Worm (Caenorhabditis elegans) whole organism, L4 larva: Measurements from ENCODE around the gene cest-13.
A peak's percentile ranks its signal among the peaks of the same experiment; 100 is the strongest.

ENCODE experiments used
- F37D6.2 ChIP-seq: sonication (generic microtip); optimal IDR thresholded peaks from 2 replicates; lab custom pipeline; 2016; ENCODE audit warnings: mild to moderate bottlenecking, missing genetic modification characterization, missing compliant biosample characterization
- F44E2.7 ChIP-seq: fragments of 200-800 bp; sonication (Bioruptor generic); IDR thresholded peaks from 2 replicates; pipeline ENCODE4 v2.1.2; 2022; ENCODE audit warnings: missing genetic modification characterization, missing compliant biosample characterization
- R02D3.7 ChIP-seq: fragments of 150-350 bp; sonication (generic microtip); optimal IDR thresholded peaks from 3 replicates; lab custom pipeline; 2014; ENCODE audit warnings: missing biosample characterization, missing genetic modification characterization
- T26A8.4 ChIP-seq: fragments of 200-800 bp; sonication (Bioruptor generic); IDR thresholded peaks from 2 replicates; pipeline ENCODE4 v1.3.6; 2022; ENCODE audit warnings: missing genetic modification characterization, missing compliant biosample characterization
- Y48G9A.11 ChIP-seq: fragments of 200-800 bp; sonication (Bioruptor generic); IDR thresholded peaks from 2 replicates; pipeline ENCODE4 v1.3.6; 2022; ENCODE audit warnings: missing genetic modification reagents, missing genetic modification characterization, missing compliant biosample characterization
- Y75B8A.6 ChIP-seq: fragments of 200-800 bp; sonication (Bioruptor generic); IDR thresholded peaks from 2 replicates; pipeline ENCODE4 v1.3.6; 2022; ENCODE audit warnings: missing genetic modification reagents, missing genetic modification characterization, missing compliant biosample characterization
- ZK546.5 ChIP-seq, 2 experiments: sonication (generic microtip); optimal IDR thresholded peaks; 2 replicates each; lab custom pipeline; 2017; ENCODE audit warnings: missing biosample characterization in 2 of 2, missing genetic modification characterization in 2 of 2
- ama-1 ChIP-seq: fragments of 150-350 bp; optimal IDR thresholded peaks from 2 replicates; lab custom pipeline; 2014; ENCODE audit warnings: inconsistent platforms, mixed read lengths
- ceh-20 ChIP-seq: fragments of 200-800 bp; sonication (Bioruptor generic); IDR thresholded peaks from 2 replicates; pipeline ENCODE4 v1.3.6; 2022; ENCODE audit warnings: missing genetic modification reagents, missing genetic modification characterization, missing compliant biosample characterization
- ceh-28 ChIP-seq: fragments of 150-350 bp; optimal IDR thresholded peaks from 2 replicates; lab custom pipeline; 2014; ENCODE audit warnings: missing biosample characterization, missing genetic modification reagents, missing genetic modification characterization
- ceh-44 ChIP-seq: fragments of 200-800 bp; sonication (Bioruptor generic); IDR thresholded peaks from 2 replicates; pipeline ENCODE4 v1.3.6; 2022; ENCODE audit warnings: missing genetic modification reagents, missing genetic modification characterization, missing compliant biosample characterization
- dmd-8 ChIP-seq: fragments of 200-800 bp; sonication (Bioruptor generic); IDR thresholded peaks from 2 replicates; pipeline ENCODE4 v1.3.6; 2022; ENCODE audit warnings: missing genetic modification characterization, missing compliant biosample characterization
- dmd-9 ChIP-seq: fragments of 200-800 bp; sonication (Bioruptor generic); IDR thresholded peaks from 2 replicates; pipeline ENCODE4 v1.3.6; 2022; ENCODE audit warnings: missing genetic modification reagents, missing genetic modification characterization, missing compliant biosample characterization
- dve-1 ChIP-seq: sonication (generic microtip); optimal IDR thresholded peaks from 2 replicates; lab custom pipeline; 2017; ENCODE audit warnings: antibody characterized with exemption, mild to moderate bottlenecking, missing genetic modification characterization, missing compliant biosample characterization; ENCODE audit not compliant: insufficient read depth
- fos-1 ChIP-seq: fragments of 150-350 bp; optimal IDR thresholded peaks from 2 replicates; lab custom pipeline; 2014; ENCODE audit warnings: missing biosample characterization, missing genetic modification characterization
- hif-1 ChIP-seq, 2 experiments: sonication (generic microtip); optimal IDR thresholded peaks; 2 replicates each; lab custom pipeline; 2016 to 2017; ENCODE audit warnings: missing compliant biosample characterization in 2 of 2, missing genetic modification characterization in 2 of 2, missing genetic modification reagents in 2 of 2, missing genotype in 2 of 2, mild to moderate bottlenecking in 1 of 2
- jun-1 ChIP-seq: fragments of 150-350 bp; optimal IDR thresholded peaks from 2 replicates; lab custom pipeline; 2014; ENCODE audit warnings: missing biosample characterization, missing genetic modification reagents, missing genetic modification characterization
- lim-7 ChIP-seq: fragments of 200-800 bp; sonication (Bioruptor generic); IDR thresholded peaks from 2 replicates; pipeline ENCODE4 v1.3.6; 2022; ENCODE audit warnings: missing genetic modification characterization, missing compliant biosample characterization
- lin-15B ChIP-seq: fragments of 150-350 bp; sonication (generic microtip); optimal IDR thresholded peaks from 3 replicates; lab custom pipeline; 2014; ENCODE audit warnings: missing biosample characterization, missing genetic modification characterization
- lin-29 ChIP-seq: fragments of 200-800 bp; sonication (Bioruptor generic); IDR thresholded peaks from 2 replicates; pipeline ENCODE4 v1.3.6; 2022; ENCODE audit warnings: missing genetic modification reagents, missing genetic modification characterization, missing compliant biosample characterization
- lin-38 ChIP-seq: fragments of 200-800 bp; sonication (Bioruptor generic); IDR thresholded peaks from 2 replicates; pipeline ENCODE4 v1.3.6; 2022; ENCODE audit warnings: missing genetic modification reagents, missing genetic modification characterization, missing compliant biosample characterization
- lin-39 ChIP-seq: fragments of 150-350 bp; optimal IDR thresholded peaks from 2 replicates; lab custom pipeline; 2014; ENCODE audit warnings: missing biosample characterization, missing genetic modification reagents, missing genetic modification characterization
- lir-3 ChIP-seq: sonication (generic microtip); optimal IDR thresholded peaks from 2 replicates; lab custom pipeline; 2016; ENCODE audit warnings: mild to moderate bottlenecking, missing genetic modification characterization, missing compliant biosample characterization
- lsy-2 ChIP-seq, 2 experiments: fragments of 150-350 bp in 1 of 2; sonication (generic microtip) in 1 of 2; optimal IDR thresholded peaks; 2 replicates each; lab custom pipeline; 2014 to 2017; ENCODE audit warnings: missing biosample characterization in 2 of 2, missing genetic modification characterization in 2 of 2
- madf-9 ChIP-seq: fragments of 200-800 bp; sonication (Bioruptor generic); conservative IDR thresholded peaks from 2 replicates; pipeline ENCODE4 v1.3.6; 2022; ENCODE audit warnings: missing genetic modification reagents, missing genetic modification characterization, missing compliant biosample characterization
- mdt-29 ChIP-seq: fragments of 200-800 bp; sonication (Bioruptor generic); IDR thresholded peaks from 2 replicates; pipeline ENCODE4 v1.3.6; 2022; ENCODE audit warnings: missing genetic modification reagents, missing genetic modification characterization, missing compliant biosample characterization
- mes-2 ChIP-seq: sonication (generic microtip); optimal IDR thresholded peaks from 2 replicates; lab custom pipeline; 2016; ENCODE audit warnings: missing genotype, mild to moderate bottlenecking, missing genetic modification characterization, missing compliant biosample characterization; ENCODE audit not compliant: poor library complexity, severe bottlenecking
- nhr-10 ChIP-seq: fragments of 150-350 bp; optimal IDR thresholded peaks from 2 replicates; lab custom pipeline; 2014; ENCODE audit warnings: missing biosample characterization, missing genetic modification characterization
- nhr-111 ChIP-seq: fragments of 200-800 bp; sonication (Bioruptor generic); optimal IDR thresholded peaks from 2 replicates; lab custom pipeline; 2018; ENCODE audit warnings: mild to moderate bottlenecking, missing genetic modification characterization, missing compliant biosample characterization
- nhr-237 ChIP-seq: sonication (generic microtip); optimal IDR thresholded peaks from 2 replicates; lab custom pipeline; 2017; ENCODE audit warnings: missing biosample characterization, missing genetic modification characterization
- nhr-25 ChIP-seq: sonication (generic microtip); optimal IDR thresholded peaks from 2 replicates; lab custom pipeline; 2017; ENCODE audit warnings: missing genetic modification characterization, mild to moderate bottlenecking, missing compliant biosample characterization, antibody characterized with exemption, moderate library complexity, borderline replicate concordance; ENCODE audit not compliant: insufficient read depth
- nhr-41 ChIP-seq: fragments of 200-800 bp; sonication (Bioruptor generic); IDR thresholded peaks from 2 replicates; pipeline ENCODE4 v1.3.6; 2022; ENCODE audit warnings: missing genetic modification reagents, missing genetic modification characterization, missing compliant biosample characterization
- nhr-42 ChIP-seq: fragments of 200-800 bp; sonication (Bioruptor generic); IDR thresholded peaks from 2 replicates; pipeline ENCODE4 v1.3.6; 2022; ENCODE audit warnings: missing genetic modification characterization, missing compliant biosample characterization
- nhr-48 ChIP-seq: sonication (generic microtip); optimal IDR thresholded peaks from 2 replicates; lab custom pipeline; 2016; ENCODE audit warnings: mild to moderate bottlenecking, missing genetic modification characterization, missing compliant biosample characterization
- nhr-77 ChIP-seq: fragments of 150-350 bp; optimal IDR thresholded peaks from 2 replicates; lab custom pipeline; 2014; ENCODE audit warnings: missing biosample characterization, missing genetic modification characterization
- pha-4 ChIP-seq, 2 experiments: fragments of 150-350 bp in 1 of 2; fragments of 200-800 bp in 1 of 2; sonication (Bioruptor generic) in 1 of 2; IDR thresholded peaks in 1 of 2; optimal IDR thresholded peaks in 1 of 2; 2 replicates each; pipeline versions ENCODE4 v1.3.6 to Lab custom; 2014 to 2022; ENCODE audit warnings: missing genetic modification characterization in 2 of 2, missing genetic modification reagents in 2 of 2, missing biosample characterization in 1 of 2, missing compliant biosample characterization in 1 of 2
- pqm-1 ChIP-seq: sonication (generic microtip); optimal IDR thresholded peaks from 2 replicates; lab custom pipeline; 2017; ENCODE audit warnings: missing biosample characterization, missing genetic modification characterization
- rbr-2 ChIP-seq: sonication (generic microtip); optimal IDR thresholded peaks from 2 replicates; lab custom pipeline; 2016; ENCODE audit warnings: missing genotype, missing genetic modification characterization, missing compliant biosample characterization
- saeg-2 ChIP-seq: fragments of 200-800 bp; sonication (Bioruptor generic); IDR thresholded peaks from 2 replicates; pipeline ENCODE4 v1.3.6; 2022; ENCODE audit warnings: missing genetic modification reagents, missing genetic modification characterization, missing compliant biosample characterization
- sdz-12 ChIP-seq: fragments of 200-800 bp; sonication (Bioruptor generic); optimal IDR thresholded peaks from 2 replicates; lab custom pipeline; 2018; ENCODE audit warnings: mild to moderate bottlenecking, missing genetic modification characterization, missing compliant biosample characterization
- skn-1 ChIP-seq: fragments of 150-350 bp; optimal IDR thresholded peaks from 2 replicates; lab custom pipeline; 2014; ENCODE audit warnings: missing biosample characterization, missing genetic modification characterization
- snpc-1.2 ChIP-seq: fragments of 200-800 bp; sonication (Bioruptor generic); IDR thresholded peaks from 2 replicates; pipeline ENCODE4 v1.3.6; 2022; ENCODE audit warnings: missing genetic modification reagents, missing genetic modification characterization, missing compliant biosample characterization
- snpc-4 ChIP-seq: fragments of 150-350 bp; optimal IDR thresholded peaks from 2 replicates; lab custom pipeline; 2014; ENCODE audit warnings: missing biosample characterization, missing genetic modification characterization
- spr-1 ChIP-seq: sonication (generic microtip); optimal IDR thresholded peaks from 2 replicates; lab custom pipeline; 2016; ENCODE audit warnings: mild to moderate bottlenecking, missing genetic modification characterization, missing compliant biosample characterization
- tag-97 ChIP-seq: fragments of 200-800 bp; sonication (Bioruptor generic); IDR thresholded peaks from 2 replicates; pipeline ENCODE4 v1.3.6; 2022; ENCODE audit warnings: missing genetic modification characterization, missing compliant biosample characterization
- zag-1 ChIP-seq: fragments of 150-350 bp; optimal IDR thresholded peaks from 2 replicates; lab custom pipeline; 2014; ENCODE audit warnings: missing biosample characterization, missing genetic modification characterization
- zfp-2 ChIP-seq: sonication (generic microtip); optimal IDR thresholded peaks from 2 replicates; lab custom pipeline; 2016; ENCODE audit warnings: mild to moderate bottlenecking, missing genetic modification characterization, missing compliant biosample characterization
- zip-2 ChIP-seq: fragments of 150-350 bp; optimal IDR thresholded peaks from 2 replicates; lab custom pipeline; 2014; ENCODE audit warnings: missing biosample characterization, missing genetic modification characterization
- ztf-11 ChIP-seq: fragments of 150-350 bp; optimal IDR thresholded peaks from 2 replicates; lab custom pipeline; 2014; ENCODE audit warnings: missing biosample characterization, missing genetic modification characterization

Gene cest-13

ce11 chrX:13730209-13730975 is 29.6 kb upstream of the cest-13 start (continued):
- peak; percentile 69; the same call in 1 of the 2 replicates for TF ChIP-seq ceh-44
- no peak for TF ChIP-seq nhr-10 (tag; lab: Kevin White, UChicago)
- TF ChIP-seq lim-7 (GFP tag; lab: Robert Waterston, UW), result peak; percentile 92
- no peak for TF ChIP-seq lir-3 (tag; lab: Kevin White, UChicago)
- TF ChIP-seq nhr-42 (GFP tag; lab: Robert Waterston, UW), result peak; percentile 55; the same call in 1 of the 2 replicates
- TF ChIP-seq zag-1 (tag; lab: Kevin White, UChicago), result no peak
- peak; percentile 74 for TF ChIP-seq lin-38
- TF ChIP-seq Y75B8A.6 (GFP tag; lab: Robert Waterston, UW), result no peak
- peak; percentile 39; the same call in 1 of the 2 replicates for TF ChIP-seq nhr-41 (GFP tag; lab: Robert Waterston, UW)
- TF ChIP-seq lin-39 (tag; lab: Kevin White, UChicago), result no peak
- no peak for TF ChIP-seq dve-1
- TF ChIP-seq ama-1, result no peak
- TF ChIP-seq nhr-77, result no peak
- peak; percentile 93 for TF ChIP-seq dmd-8 (GFP tag; lab: Robert Waterston, UW)
- TF ChIP-seq hif-1 (tag; optimal IDR thresholded peaks at IDR 0.05; lab: Kevin White, UChicago), result peak in 1 of 2 experiments; percentile 44
- peak; percentile 2 for TF ChIP-seq zfp-2 (tag; lab: Kevin White, UChicago)
- peak; percentile 19 for TF ChIP-seq rbr-2 (tag; lab: Kevin White, UChicago)
- TF ChIP-seq lin-29 (GFP tag; lab: Robert Waterston, UW), result no peak
- TF ChIP-seq lin-15B (tag; lab: Kevin White, UChicago), result no peak
- TF ChIP-seq ceh-20 (GFP tag; lab: Robert Waterston, UW), result peak; percentile 31; the same call in 1 of the 2 replicates
- no peak for TF ChIP-seq ztf-11 (tag; lab: Kevin White, UChicago)
- TF ChIP-seq F44E2.7 (GFP tag; lab: Robert Waterston, UW), result peak; percentile 89
- no peak for TF ChIP-seq sdz-12 (GFP tag; lab: Kevin White, UChicago)
- TF ChIP-seq Y48G9A.11, result peak; percentile 54
- TF ChIP-seq mes-2 (tag; lab: Kevin White, UChicago), result peak; percentile 73
- peak; percentile 84 for TF ChIP-seq madf-9 (GFP tag; lab: Robert Waterston, UW)
- peak; percentile 30; the same call in 1 of the 2 replicates for TF ChIP-seq T26A8.4
- TF ChIP-seq fos-1 (tag; lab: Kevin White, UChicago), result no peak
- no peak for TF ChIP-seq pqm-1 (tag; lab: Kevin White, UChicago)
- TF ChIP-seq jun-1 (tag; lab: Kevin White, UChicago), result no peak
- TF ChIP-seq saeg-2 (GFP tag; lab: Robert Waterston, UW), result no peak
- peak; percentile 57; the same call in 1 of the 2 replicates for TF ChIP-seq pha-4 (GFP tag; IDR thresholded peaks at IDR 0.05; lab: Robert Waterston, UW)
- TF ChIP-seq pha-4 (tag; optimal IDR thresholded peaks at IDR 0.05; lab: Kevin White, UChicago), result no peak
- TF ChIP-seq ceh-28 (tag; lab: Kevin White, UChicago), result no peak
- TF ChIP-seq skn-1 (tag; lab: Kevin White, UChicago), result no peak
- TF ChIP-seq nhr-48 (tag; lab: Kevin White, UChicago), result peak; percentile 7
- TF ChIP-seq lsy-2 (tag; optimal IDR thresholded peaks at IDR 0.05; lab: Kevin White, UChicago), result peak in 1 of 2 experiments; percentile 26
- TF ChIP-seq zip-2 (tag; lab: Kevin White, UChicago), result no peak
- TF ChIP-seq nhr-237 (tag; lab: Kevin White, UChicago), result no peak
- peak; percentile 38 for TF ChIP-seq spr-1 (tag; lab: Kevin White, UChicago)
- TF ChIP-seq snpc-1.2 (GFP tag; lab: Robert Waterston, UW), result peak; percentile 83
- 0 out of 2 replicates have a peak, but pooled peaks have one; percentile 26 for TF ChIP-seq dmd-9 (GFP tag; lab: Robert Waterston, UW)
- no peak for TF ChIP-seq nhr-111 (GFP tag; lab: Kevin White, UChicago)
- TF ChIP-seq F37D6.2 (tag; lab: Kevin White, UChicago), result no peak
- TF ChIP-seq mdt-29 (GFP tag; lab: Robert Waterston, UW), result peak; percentile 55; the same call in 1 of the 2 replicates
- TF ChIP-seq snpc-4 (tag; lab: Kevin White, UChicago), result no peak
- peak; percentile 44 for TF ChIP-seq nhr-25 (tag; lab: Kevin White, UChicago)
- TF ChIP-seq tag-97 (GFP tag; lab: Robert Waterston, UW), result no peak
- no peak for TF ChIP-seq ZK546.5 (tag; optimal IDR thresholded peaks at IDR 0.05; lab: Kevin White, UChicago)
- no peak for TF ChIP-seq R02D3.7
